Worm (Caenorhabditis elegans) whole organism, mixed stage, embryonic: ENCODE results near the gene T26H5.4.

ENCODE experiments used
- blmp-1 ChIP-seq: fragments of 150-350 bp; optimal IDR thresholded peaks from 2 replicates; lab custom pipeline; 2014; ENCODE audit warnings: missing biosample characterization, missing genetic modification characterization
- ceh-39 ChIP-seq: fragments of 150-350 bp; optimal IDR thresholded peaks from 2 replicates; lab custom pipeline; 2014; ENCODE audit warnings: missing biosample characterization, missing genetic modification characterization
- flh-1 ChIP-seq: fragments of 200-800 bp; sonication (Bioruptor generic); optimal IDR thresholded peaks from 2 replicates; lab custom pipeline; 2018; ENCODE audit warnings: mild to moderate bottlenecking, missing genetic modification characterization, moderate library complexity, missing compliant biosample characterization
- lin-13 ChIP-seq: fragments of 150-350 bp; optimal IDR thresholded peaks from 2 replicates; lab custom pipeline; 2014; ENCODE audit warnings: missing biosample characterization, missing genetic modification characterization
- lsy-2 ChIP-seq: fragments of 150-350 bp; optimal IDR thresholded peaks from 2 replicates; lab custom pipeline; 2014; ENCODE audit warnings: missing biosample characterization, missing genetic modification characterization
- mab-5 ChIP-seq: fragments of 150-350 bp; optimal IDR thresholded peaks from 2 replicates; lab custom pipeline; 2014; ENCODE audit warnings: missing biosample characterization, missing genetic modification characterization
- nhr-12 ChIP-seq: fragments of 150-350 bp; optimal IDR thresholded peaks from 2 replicates; lab custom pipeline; 2014; ENCODE audit warnings: missing biosample characterization, missing genetic modification characterization
- nhr-2 ChIP-seq: fragments of 150-350 bp; optimal IDR thresholded peaks from 2 replicates; lab custom pipeline; 2014; ENCODE audit warnings: missing biosample characterization, missing genetic modification characterization
- nhr-76 ChIP-seq: sonication (generic microtip); optimal IDR thresholded peaks from 2 replicates; lab custom pipeline; 2017; ENCODE audit warnings: missing biosample characterization, missing genetic modification characterization
- tbx-8 ChIP-seq: fragments of 200-800 bp; sonication (Bioruptor generic); optimal IDR thresholded peaks from 2 replicates; lab custom pipeline; 2018; ENCODE audit warnings: mild to moderate bottlenecking, missing genetic modification characterization, moderate library complexity, missing compliant biosample characterization

The T26H5.4 gene

ce11 chrV:15398728-15399127 lies 49.8 kb downstream of the T26H5.4 start, which contains the start of gene fbxa-199:
TSS of gene fbxa-199 (minus strand) at chrV:15398828.
- TF ChIP-seq lin-13 (no peak), nhr-2 (tag; lab: Kevin White, UChicago) (no peak), mab-5 (tag; lab: Kevin White, UChicago) (no peak), flh-1 (GFP tag; lab: Kevin White, UChicago) (no peak), ceh-39 (tag; lab: Kevin White, UChicago) (no peak), nhr-76 (tag; lab: Kevin White, UChicago) (no peak), blmp-1 (tag; lab: Kevin White, UChicago) (no peak), nhr-12 (tag; lab: Kevin White, UChicago) (no peak), tbx-8 (GFP tag; lab: Kevin White, UChicago) (no peak), lsy-2 (no peak)
